Fruit fly (Drosophila melanogaster): ENCODE results near the gene CCT2.

Gene CCT2

DNA sequence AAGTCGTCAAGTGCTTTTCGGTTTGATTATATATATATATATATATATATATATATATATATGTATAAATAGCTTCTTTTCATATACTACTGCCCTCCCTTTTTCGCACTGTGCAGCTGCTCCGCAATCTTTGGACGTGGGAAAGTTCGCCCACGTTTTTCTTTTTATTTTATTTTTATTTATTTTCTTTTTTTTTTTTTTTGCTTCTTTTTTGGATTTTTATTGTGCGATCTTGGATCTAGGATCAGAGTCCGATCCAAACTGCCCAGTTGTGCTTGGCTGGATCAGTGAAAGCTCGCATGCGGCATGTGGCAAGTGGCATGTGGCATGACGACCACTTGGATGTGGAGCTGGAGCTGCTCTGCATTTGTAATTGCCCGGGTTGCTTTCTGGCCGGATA lies 25.9 kb upstream of the CCT2 start (continued):
- no peak for TF ChIP-seq oc (tag; optimal IDR thresholded peaks at IDR 0.05)

DNA sequence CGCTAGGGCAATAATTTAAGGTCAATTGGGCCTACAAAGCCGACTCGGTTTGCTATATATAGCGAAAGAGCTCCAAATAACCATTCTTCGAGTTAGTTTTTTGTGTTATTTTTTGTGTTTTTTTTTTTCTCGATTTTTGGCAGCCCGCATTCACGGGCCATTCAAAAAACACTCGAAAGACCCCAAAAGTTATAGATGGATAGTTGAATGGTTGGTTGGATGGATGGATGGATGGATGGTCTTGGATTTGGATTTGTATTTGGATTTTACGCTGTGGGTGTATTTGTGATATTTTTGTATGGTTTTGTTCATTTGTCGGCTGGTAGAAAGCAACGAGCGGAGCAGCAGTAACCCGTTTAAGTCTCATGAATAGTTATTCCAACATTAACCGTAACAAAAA lies 25.3 kb upstream of the CCT2 start:
- TF ChIP-seq CG6854 (GFP tag; optimal IDR thresholded peaks at IDR 0.05) (no peak), CG13894 (tag; optimal IDR thresholded peaks at IDR 0.05) (peak; percentile 55), sd (tag; optimal IDR thresholded peaks at IDR 0.05) (peak; percentile 44), CG32532 (GFP tag; IDR thresholded peaks at IDR 0.05) (no peak), abd-A (tag; optimal IDR thresholded peaks at IDR 0.05) (peak; percentile 14), CG8281 (tag; optimal IDR thresholded peaks at IDR 0.05) (peak; percentile 87)

DNA sequence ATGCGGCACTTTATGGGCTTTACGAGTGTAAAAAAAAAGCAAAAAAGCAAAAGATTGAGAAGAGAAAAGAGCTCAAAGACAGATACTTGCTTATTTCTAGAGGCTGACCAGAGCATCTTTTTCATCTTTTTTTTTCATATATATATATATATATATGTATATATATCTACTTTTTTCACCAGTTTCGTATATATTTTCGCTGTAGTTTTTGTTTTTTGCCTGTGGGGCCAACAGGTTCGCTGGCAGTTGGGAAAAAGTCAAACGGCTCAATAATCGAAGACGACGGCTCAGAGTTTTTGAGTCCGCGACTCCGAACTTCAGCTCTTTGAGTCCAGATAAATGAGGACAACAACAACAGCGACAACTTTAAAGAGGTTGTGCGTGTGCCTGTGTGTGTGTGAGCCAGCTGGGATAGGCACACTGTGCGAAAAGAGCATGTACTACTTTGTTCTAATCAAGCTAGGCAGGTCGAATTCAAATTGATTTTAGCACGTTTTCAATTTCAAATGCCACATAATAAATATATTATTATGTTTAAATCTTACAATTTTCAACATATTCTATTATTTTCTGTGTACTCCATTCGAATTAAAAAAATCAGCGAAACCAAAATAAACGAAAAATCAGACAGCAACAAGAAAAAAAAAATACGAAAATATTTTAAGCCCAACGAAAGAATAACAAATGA lies 22.4 kb upstream of the CCT2 start:
- TF ChIP-seq HLHmδ (GFP tag; optimal IDR thresholded peaks at IDR 0.05) (no peak), Deaf1 (tag; optimal IDR thresholded peaks at IDR 0.05) (no peak), CG17328 (GFP tag; IDR thresholded peaks at IDR 0.05) (peak; percentile 36; the same call in 1 of the 2 replicates), TFAM (GFP tag; optimal IDR thresholded peaks at IDR 0.05) (no peak), Chrac-16 (GFP tag; optimal IDR thresholded peaks at IDR 0.05) (no peak), CG7271 (tag; optimal IDR thresholded peaks at IDR 0.05) (no peak), CrebB (tag; optimal IDR thresholded peaks at IDR 0.05) (no peak), sna (GFP tag; IDR thresholded peaks at IDR 0.05; ENCODE audit: partially characterized antibody) (no peak), ind (GFP tag; optimal IDR thresholded peaks at IDR 0.05) (peak; percentile 31), Atf3 (GFP tag; optimal IDR thresholded peaks at IDR 0.05) (no peak), fd102C (GFP tag; optimal IDR thresholded peaks at IDR 0.05) (no peak), CG31441 (GFP tag; IDR thresholded peaks at IDR 0.05) (0 out of 2 replicates have a peak, but pooled peaks have one; percentile 20), CG1647 (GFP tag; optimal IDR thresholded peaks at IDR 0.05) (no peak), NC2α (GFP tag; optimal IDR thresholded peaks at IDR 0.05) (no peak), tll (GFP tag; optimal IDR thresholded peaks at IDR 0.05) (no peak), CG17829 (tag; optimal IDR thresholded peaks at IDR 0.05) (no peak), kah (GFP tag; optimal IDR thresholded peaks at IDR 0.05) (no peak), ham (GFP tag; IDR thresholded peaks at IDR 0.05) (no peak), bab2 (GFP tag; optimal IDR thresholded peaks at IDR 0.05) (no peak), Hand (GFP tag; optimal IDR thresholded peaks at IDR 0.05) (no peak), CG10462 (GFP tag; optimal IDR thresholded peaks at IDR 0.05) (no peak), pfk (GFP tag; optimal IDR thresholded peaks at IDR 0.05) (no peak), row (GFP tag; IDR thresholded peaks at IDR 0.05) (peak; percentile 56), trem (tag; optimal IDR thresholded peaks at IDR 0.05) (no peak), Bgb (GFP tag; IDR thresholded peaks at IDR 0.05; ENCODE audit: partially characterized antibody) (no peak), Lpt (GFP tag; optimal IDR thresholded peaks at IDR 0.05) (no peak), CG4424 (GFP tag; optimal IDR thresholded peaks at IDR 0.05) (peak; percentile 7), p53 (GFP tag; optimal IDR thresholded peaks at IDR 0.05) (no peak), dimm (GFP tag; IDR thresholded peaks at IDR 0.05) (no peak), CG14014 (GFP tag; IDR thresholded peaks at IDR 0.05) (no peak), Meics (GFP tag; optimal IDR thresholded peaks at IDR 0.05) (peak; percentile 10), Fer1 (GFP tag; optimal IDR thresholded peaks at IDR 0.05) (no peak), grau (tag; optimal IDR thresholded peaks at IDR 0.05) (peak; percentile 29), rib (GFP tag; IDR thresholded peaks at IDR 0.05) (no peak), zen (tag; optimal IDR thresholded peaks at IDR 0.05) (no peak), Gsc (GFP tag; IDR thresholded peaks at IDR 0.05) (no peak), dati (GFP tag; IDR thresholded peaks at IDR 0.05) (no peak), CG1529 (GFP tag; optimal IDR thresholded peaks at IDR 0.05) (no peak), CG4617 (GFP tag; optimal IDR thresholded peaks at IDR 0.05; ENCODE audit: borderline replicate concordance) (no peak), CG32772 (GFP tag; IDR thresholded peaks at IDR 0.05) (no peak)
